Fruit fly (Drosophila melanogaster) whole organism, adult: ENCODE results near the gene CG17572.

Source experiments
- CG11617 ChIP-seq: fragments of 200-800 bp; sonication (Bioruptor generic); optimal IDR thresholded peaks from 2 replicates; lab custom pipeline; 2017; ENCODE audit warnings: mild to moderate bottlenecking, missing biosample characterization, missing genetic modification reagents, missing genetic modification characterization
- CG12768 ChIP-seq: fragments of 200-800 bp; sonication (Bioruptor generic); optimal IDR thresholded peaks from 2 replicates; lab custom pipeline; 2017; ENCODE audit warnings: missing biosample characterization, missing genetic modification characterization, mild to moderate bottlenecking, moderate library complexity, missing genetic modification reagents
- CG14711 ChIP-seq: fragments of 200-800 bp; sonication (Bioruptor generic); optimal IDR thresholded peaks from 2 replicates; lab custom pipeline; 2018; ENCODE audit warnings: missing biosample characterization, mild to moderate bottlenecking, missing genetic modification characterization, moderate library complexity
- CG1620 ChIP-seq: fragments of 200-800 bp; sonication (Bioruptor generic); optimal IDR thresholded peaks from 2 replicates; lab custom pipeline; 2016; ENCODE audit warnings: missing biosample characterization, missing genetic modification characterization
- CG33017 ChIP-seq: fragments of 200-800 bp; sonication (Bioruptor generic); optimal IDR thresholded peaks from 2 replicates; lab custom pipeline; 2018; ENCODE audit warnings: missing biosample characterization, mild to moderate bottlenecking, missing genetic modification characterization, moderate library complexity
- CG5204 ChIP-seq: fragments of 200-800 bp; sonication (Bioruptor generic); optimal IDR thresholded peaks from 2 replicates; lab custom pipeline; 2016; ENCODE audit warnings: missing biosample characterization, missing genetic modification characterization
- CG7045 ChIP-seq: fragments of 200-800 bp; sonication (Bioruptor generic); optimal IDR thresholded peaks from 2 replicates; lab custom pipeline; 2017; ENCODE audit warnings: missing biosample characterization, mild to moderate bottlenecking, missing genetic modification characterization
- CG7101 ChIP-seq: fragments of 200-800 bp; sonication (Bioruptor generic); optimal IDR thresholded peaks from 2 replicates; lab custom pipeline; 2018; ENCODE audit warnings: missing biosample characterization, mild to moderate bottlenecking, missing genetic modification characterization, moderate library complexity
- Clk ChIP-seq: fragments of 200-800 bp; sonication (Bioruptor generic); optimal IDR thresholded peaks from 2 replicates; lab custom pipeline; 2017; ENCODE audit warnings: missing biosample characterization, missing genetic modification characterization
- Crg-1 ChIP-seq: fragments of 200-800 bp; sonication (Bioruptor generic); optimal IDR thresholded peaks from 2 replicates; lab custom pipeline; 2016; ENCODE audit warnings: missing biosample characterization, missing genetic modification characterization
- Hr96 ChIP-seq: fragments of 200-800 bp; sonication (Bioruptor generic); optimal IDR thresholded peaks from 2 replicates; lab custom pipeline; 2016; ENCODE audit warnings: missing biosample characterization, missing genetic modification characterization
- bab1 ChIP-seq: fragments of 200-800 bp; sonication (Bioruptor generic); optimal IDR thresholded peaks from 3 replicates; lab custom pipeline; 2019; ENCODE audit warnings: missing biosample characterization, mild to moderate bottlenecking, missing genetic modification characterization, moderate library complexity
- cic ChIP-seq: fragments of 200-800 bp; sonication (Bioruptor generic); optimal IDR thresholded peaks from 2 replicates; lab custom pipeline; 2017; ENCODE audit warnings: missing biosample characterization, mild to moderate bottlenecking, missing genetic modification characterization, moderate library complexity
- cnc ChIP-seq, 2 experiments: fragments of >200 bp; optimal IDR thresholded peaks; 2 replicates each; lab custom pipeline; 2017
- kay ChIP-seq: fragments of 200-800 bp; sonication (Bioruptor generic); peaks from one replicate; lab custom pipeline; 2016; ENCODE audit warnings: missing biosample characterization, missing genetic modification characterization, borderline replicate concordance
- ovo ChIP-seq: fragments of 200-800 bp; sonication (Bioruptor generic); optimal IDR thresholded peaks from 2 replicates; lab custom pipeline; 2016; ENCODE audit warnings: missing biosample characterization, missing genetic modification characterization
- pad ChIP-seq: fragments of 200-800 bp; sonication (Bioruptor generic); optimal IDR thresholded peaks from 3 replicates; lab custom pipeline; 2017; ENCODE audit warnings: missing biosample characterization, missing genetic modification characterization, mild to moderate bottlenecking, moderate library complexity, missing genetic modification reagents
- tj ChIP-seq: fragments of 200-800 bp; sonication (Bioruptor generic); optimal IDR thresholded peaks from 3 replicates; lab custom pipeline; 2017; ENCODE audit warnings: missing biosample characterization, mild to moderate bottlenecking, missing genetic modification characterization, moderate library complexity
- toe ChIP-seq: fragments of 200-800 bp; sonication (Bioruptor generic); optimal IDR thresholded peaks from 2 replicates; lab custom pipeline; 2016; ENCODE audit warnings: missing biosample characterization, missing genetic modification characterization

The CG17572 gene

DNA sequence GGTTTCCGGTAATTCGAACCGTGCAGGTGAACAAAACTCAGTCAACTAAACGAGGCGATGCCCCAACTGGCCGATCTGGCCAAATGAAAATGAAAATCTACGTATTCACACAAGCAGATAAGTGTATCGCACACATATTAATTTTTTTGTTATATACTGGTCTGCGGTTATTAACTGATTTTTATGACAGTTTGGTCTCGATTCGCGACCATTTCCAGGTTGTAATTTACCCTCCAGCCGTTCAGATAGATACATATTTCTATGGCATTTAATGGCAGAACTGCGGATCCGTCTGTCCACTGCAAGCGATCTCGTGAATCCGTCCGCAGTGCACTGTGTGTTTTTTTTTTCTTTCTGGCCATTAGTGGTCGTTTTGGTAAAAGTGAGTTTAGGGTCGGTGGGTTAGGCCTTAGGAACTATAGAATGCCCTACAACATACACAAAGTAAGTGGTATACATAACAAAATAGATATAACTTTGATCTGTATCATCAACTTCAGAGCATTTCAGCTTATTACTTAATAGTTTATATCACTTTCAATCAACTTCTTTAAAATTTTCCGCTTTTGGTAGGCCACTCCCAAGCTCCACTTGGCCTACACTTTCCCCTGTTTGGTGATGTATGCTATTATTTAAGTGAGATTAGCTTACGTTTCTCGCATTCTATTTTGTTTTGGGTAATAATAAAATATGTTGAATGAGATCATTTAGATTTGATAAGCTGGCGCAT is at the start of gene CG17572:
CG17572 (minus strand) TSS at position 51 of the 730 bp plus-strand sequence.
- TF ChIP-seq CG14711 (tag; lab: Kevin White, UChicago) = no peak
- no peak for TF ChIP-seq cnc (optimal IDR thresholded peaks at IDR 0.05; lab: Kevin White, UChicago)
- no peak for TF ChIP-seq ovo (GFP tag; lab: Kevin White, UChicago)
- no peak for TF ChIP-seq toe (GFP tag; lab: Kevin White, UChicago)
- TF ChIP-seq CG11617 (GFP tag; lab: Kevin White, UChicago) = no peak
- TF ChIP-seq bab1 (GFP tag; lab: Kevin White, UChicago) = no peak
- no peak for TF ChIP-seq CG5204 (GFP tag; lab: Kevin White, UChicago)
- TF ChIP-seq CG1620 (GFP tag; lab: Kevin White, UChicago) = no peak
- no peak for TF ChIP-seq pad (GFP tag; lab: Kevin White, UChicago)

DNA sequence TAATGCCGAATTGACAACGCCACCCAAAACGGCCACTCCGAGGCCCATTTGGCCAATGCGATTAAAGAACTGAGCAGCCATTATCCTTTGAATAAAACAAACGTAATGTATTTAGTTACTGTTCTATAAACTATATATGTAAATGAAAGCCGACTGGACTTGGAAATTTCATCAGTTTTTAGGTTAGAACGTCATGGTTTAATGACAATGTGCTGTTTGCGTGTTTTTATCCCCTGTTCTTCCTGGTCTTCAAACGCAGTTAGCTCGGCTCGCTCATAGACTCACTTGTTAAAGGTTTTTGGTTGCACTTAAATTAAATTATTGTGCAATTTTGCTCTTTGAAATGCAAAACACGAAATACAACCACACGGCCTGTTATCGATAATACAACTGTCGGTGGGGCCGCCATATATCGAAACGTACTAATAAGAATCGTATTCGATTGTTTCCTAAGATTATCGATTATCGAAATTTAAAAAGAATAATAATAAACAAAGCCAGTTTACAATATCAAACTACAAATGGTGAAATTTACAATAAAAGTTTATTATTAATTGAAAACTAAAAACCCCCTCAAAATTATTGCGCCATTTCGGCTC is 49.6 kb upstream of the CG17572 start, which contains the start of gene Phb1:
Phb1 (minus strand) TSS at position 398 of the 599 bp plus-strand sequence.
- TF ChIP-seq CG5204 (GFP tag; lab: Kevin White, UChicago) (no peak), CG12768 (GFP tag; lab: Kevin White, UChicago) (no peak), CG1620 (GFP tag; lab: Kevin White, UChicago) (no peak), CG33017 (tag; lab: Kevin White, UChicago) (no peak), CG14711 (tag; lab: Kevin White, UChicago) (no peak), CG11617 (GFP tag; lab: Kevin White, UChicago) (no peak), bab1 (GFP tag; lab: Kevin White, UChicago) (no peak), cic (GFP tag; lab: Kevin White, UChicago) (no peak), ovo (GFP tag; lab: Kevin White, UChicago) (no peak), Crg-1 (GFP tag; lab: Kevin White, UChicago) (no peak), Hr96 (GFP tag; lab: Kevin White, UChicago) (no peak), CG7101 (no peak)

DNA sequence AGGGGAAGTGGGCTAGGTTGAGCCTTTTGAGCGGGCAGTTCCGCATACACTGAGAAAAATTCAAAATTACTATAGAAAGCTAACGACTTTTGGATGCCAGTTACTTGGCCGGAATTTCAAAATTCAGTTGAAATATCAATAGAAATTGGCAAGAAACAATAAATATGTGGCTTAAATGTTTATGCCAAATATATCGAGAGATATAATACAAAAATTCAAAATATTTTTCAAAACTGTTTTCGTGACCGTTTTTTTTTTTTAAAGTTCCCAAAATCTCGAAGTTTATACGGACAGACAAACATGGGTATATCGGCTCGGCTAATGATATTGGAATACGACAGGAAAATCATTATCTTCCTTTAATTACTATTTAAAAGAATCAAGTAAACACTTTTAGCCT is 47.0 kb upstream of the CG17572 start:
- TF ChIP-seq CG12768 (GFP tag; lab: Kevin White, UChicago) (peak; percentile 1), CG11617 (GFP tag; lab: Kevin White, UChicago) (peak; percentile 21), cic (GFP tag; lab: Kevin White, UChicago) (no peak), Clk (GFP tag; lab: Kevin White, UChicago) (peak; percentile 1), CG7045 (GFP tag; lab: Kevin White, UChicago) (peak; percentile 14), CG1620 (GFP tag; lab: Kevin White, UChicago) (no peak), CG7101 (no peak)

DNA sequence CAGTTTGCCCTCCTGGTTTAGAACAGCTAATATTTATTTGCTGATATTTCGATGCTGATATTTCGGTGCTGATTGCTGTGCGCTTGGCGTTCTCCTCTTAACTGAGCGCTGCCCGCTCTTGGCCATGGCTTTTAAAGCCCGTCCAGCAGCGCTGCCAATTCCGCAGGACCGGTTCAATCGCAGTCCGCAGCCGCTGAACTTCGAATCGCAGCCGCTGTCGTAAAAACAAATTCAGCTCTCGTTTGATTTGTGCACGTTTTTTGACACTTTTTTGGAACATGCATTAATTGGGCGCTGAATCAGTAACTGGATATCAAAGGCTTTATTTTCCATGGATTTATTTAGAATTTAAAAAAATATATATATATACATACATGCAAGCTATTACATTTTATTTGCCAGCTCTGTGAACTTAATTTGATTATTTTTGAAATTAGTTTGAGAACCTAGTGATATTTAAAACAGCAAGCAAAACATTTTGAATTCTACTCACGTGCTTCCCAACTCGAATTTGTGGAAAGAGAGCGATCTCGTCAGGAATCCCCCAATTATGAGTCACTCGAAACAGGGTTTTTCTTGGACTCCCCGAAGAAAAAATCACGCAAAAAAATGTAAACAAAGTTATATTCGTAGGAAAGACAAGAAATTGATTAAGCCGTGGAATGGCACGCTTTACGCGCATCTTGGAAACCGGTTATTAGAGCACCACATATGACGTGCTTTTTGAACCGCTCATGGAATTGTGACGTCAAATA is 46.4 kb upstream of the CG17572 start, which contains the start of gene Ddc:
Ddc (minus strand) TSS at position 111 of the 755 bp plus-strand sequence.
- TF ChIP-seq CG33017 (tag; lab: Kevin White, UChicago) = peak; percentile 3
- TF ChIP-seq tj (GFP tag; lab: Kevin White, UChicago) = no peak

DNA sequence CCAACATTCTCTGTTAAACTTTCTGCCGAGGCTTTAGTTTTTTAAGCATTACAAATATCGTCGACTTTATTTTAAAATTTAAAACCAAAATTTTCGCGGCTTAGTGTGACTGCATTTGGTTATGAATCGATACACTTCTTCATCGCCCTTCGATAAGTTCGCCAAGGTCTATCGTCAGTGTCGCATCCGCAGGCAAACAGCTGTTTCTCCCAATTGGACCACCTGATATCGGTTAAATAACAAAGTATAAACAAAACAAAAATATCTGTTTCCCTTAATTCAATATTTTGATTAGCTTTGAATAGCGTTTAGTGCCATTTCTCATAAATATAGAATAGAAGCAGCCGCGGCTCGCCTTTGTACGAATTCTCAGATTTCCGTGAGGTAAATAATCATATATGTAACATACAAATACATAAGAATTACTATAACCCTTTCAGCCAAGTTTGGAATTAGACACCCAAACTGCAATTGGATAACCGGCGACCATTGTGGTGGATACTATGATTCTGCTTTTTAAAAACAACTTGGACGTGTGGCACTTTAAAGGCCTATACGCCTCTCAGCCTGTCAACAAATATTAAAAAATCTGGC is 40.3 kb upstream of the CG17572 start, which contains the start of gene CG10561:
CG10561 (plus strand) TSS at position 219 of the 594 bp plus-strand sequence.
- no peak for TF ChIP-seq CG12768 (GFP tag; lab: Kevin White, UChicago)
- no peak for TF ChIP-seq CG14711 (tag; lab: Kevin White, UChicago)
- no peak for TF ChIP-seq CG11617 (GFP tag; lab: Kevin White, UChicago)
- TF ChIP-seq bab1 (GFP tag; lab: Kevin White, UChicago) = peak; percentile 70

- TF ChIP-seq ovo (GFP tag; lab: Kevin White, UChicago) (no peak), cnc (optimal IDR thresholded peaks at IDR 0.05; lab: Kevin White, UChicago) (no peak), CG7045 (GFP tag; lab: Kevin White, UChicago) (no peak), tj (GFP tag; lab: Kevin White, UChicago) (no peak), CG5204 (GFP tag; lab: Kevin White, UChicago) (no peak)
These were observed 38.3 kb upstream of the CG17572 start for dm6 chr2L:19112200-19112599.

dm6 chr2L:19111729-19112128 is 37.8 kb upstream of the CG17572 start:
- TF ChIP-seq CG12768 (GFP tag; lab: Kevin White, UChicago) (no peak), CG5204 (GFP tag; lab: Kevin White, UChicago) (no peak), CG7045 (GFP tag; lab: Kevin White, UChicago) (no peak), toe (GFP tag; lab: Kevin White, UChicago) (no peak), CG14711 (tag; lab: Kevin White, UChicago) (no peak), pad (GFP tag; lab: Kevin White, UChicago) (no peak), CG33017 (tag; lab: Kevin White, UChicago) (no peak), ovo (GFP tag; lab: Kevin White, UChicago) (no peak), Hr96 (GFP tag; lab: Kevin White, UChicago) (no peak), kay (GFP tag; lab: Kevin White, UChicago) (no peak), CG11617 (GFP tag; lab: Kevin White, UChicago) (no peak), CG1620 (GFP tag; lab: Kevin White, UChicago) (no peak)
